Worm (Caenorhabditis elegans): ENCODE data around the gene unc-97.

unc-97 gene

DNA sequence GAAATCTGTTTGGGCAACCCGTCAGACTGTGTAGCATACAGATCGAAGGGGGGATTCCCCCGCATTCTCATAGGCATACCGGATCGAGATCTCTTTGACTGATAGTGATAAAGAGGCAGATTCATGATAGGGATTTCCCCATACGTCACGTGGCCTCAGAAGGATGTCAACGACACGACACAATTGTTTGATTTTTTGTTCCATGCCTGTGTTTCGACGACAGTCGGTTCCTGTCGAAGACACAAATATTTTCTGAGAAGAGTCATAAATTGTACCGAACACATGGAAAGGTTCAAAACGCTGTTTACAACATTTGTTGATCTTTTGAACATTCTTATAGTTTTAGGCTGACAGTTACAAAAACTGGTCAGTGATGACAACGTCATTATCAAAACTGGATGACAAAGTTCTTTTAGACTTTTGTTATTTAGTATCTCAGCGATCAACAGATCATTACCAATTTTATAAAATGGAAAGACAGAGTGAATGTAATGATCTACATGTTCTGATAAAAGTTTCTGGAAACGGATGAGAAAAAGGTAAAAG lies 35.6 kb downstream of the unc-97 start:
- TF ChIP-seq unc-62 (GFP tag; optimal IDR thresholded peaks at IDR 0.05) = no peak

ce11 chrX:5629941-5630340 lies 37.0 kb downstream of the unc-97 start, which contains the start of gene argn-1:
Gene argn-1 (plus strand): TSS chrX:5630023.
- TF ChIP-seq unc-62 (GFP tag; optimal IDR thresholded peaks at IDR 0.05) = no peak

DNA sequence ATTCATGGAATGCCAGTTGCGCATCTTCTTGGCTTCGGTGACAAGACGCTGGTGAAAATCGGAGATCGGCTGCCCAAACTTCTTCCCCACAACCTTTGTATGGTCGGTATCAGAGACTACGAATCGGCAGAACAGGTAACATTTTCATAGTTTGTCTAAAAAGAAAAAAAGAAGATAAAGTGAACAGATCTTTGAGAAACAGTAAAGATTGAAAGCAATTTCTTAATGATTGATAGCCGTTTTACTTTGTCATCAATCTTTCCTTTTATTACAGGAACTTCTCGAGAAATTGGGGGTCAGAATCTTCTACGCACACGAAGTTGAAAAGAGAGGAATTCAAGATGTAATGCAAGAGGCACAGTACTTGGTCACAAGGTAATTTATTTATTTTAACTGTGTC lies 38.1 kb downstream of the unc-97 start:
- no peak for TF ChIP-seq unc-62 (GFP tag; optimal IDR thresholded peaks at IDR 0.05)

DNA sequence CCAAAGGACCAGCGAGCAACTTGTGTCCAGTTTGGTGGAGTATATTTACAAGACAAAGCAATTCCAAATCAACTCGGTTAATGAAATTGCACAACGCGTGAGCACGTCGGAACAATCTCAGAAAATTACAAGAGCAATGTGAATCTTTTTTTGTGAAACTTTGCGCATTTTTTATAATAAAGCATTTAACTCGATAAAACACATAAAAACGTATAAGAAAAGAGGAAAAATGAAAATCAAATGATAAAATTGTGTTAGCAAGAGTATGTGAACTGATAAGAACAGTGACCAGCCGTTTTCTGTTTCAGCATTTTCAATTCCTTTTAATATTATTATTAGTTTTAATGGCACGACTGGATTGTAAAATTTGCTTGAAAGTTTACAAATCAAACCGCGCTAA lies 38.7 kb downstream of the unc-97 start, which contains the start of gene T22B7.8:
TSS of gene T22B7.8 (plus strand) at position 301 of the 400 bp plus-strand sequence.
- no peak for TF ChIP-seq unc-62 (GFP tag; optimal IDR thresholded peaks at IDR 0.05)

ce11 chrX:5639562-5639961 lies 46.6 kb downstream of the unc-97 start:
- TF ChIP-seq unc-62 (GFP tag; optimal IDR thresholded peaks at IDR 0.05) = no peak

ce11 chrX:5641315-5641714 lies 48.4 kb downstream of the unc-97 start, which contains the start of gene T22B7.4:
Gene T22B7.4 (minus strand): TSS chrX:5641415.
- TF ChIP-seq unc-62 (GFP tag; optimal IDR thresholded peaks at IDR 0.05) = no peak

DNA sequence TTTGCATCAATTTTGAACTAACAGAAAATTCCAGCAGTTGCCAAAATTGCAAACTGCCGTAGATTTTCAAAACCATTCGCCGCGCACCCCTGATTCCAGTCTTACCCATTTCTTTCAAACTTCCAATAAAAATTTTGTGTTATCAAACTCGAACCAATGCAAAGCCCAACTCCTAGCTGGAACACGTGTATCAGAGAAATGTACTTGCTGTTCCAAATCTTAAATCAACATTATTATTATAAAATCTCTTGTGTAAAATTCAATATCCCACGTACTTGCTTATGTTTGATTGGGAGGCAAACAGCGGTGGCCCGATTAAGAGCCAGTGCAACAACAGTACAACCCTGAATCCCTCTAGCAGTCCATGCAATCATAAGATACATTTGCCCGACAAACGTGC lies 51.2 kb downstream of the unc-97 start:
- TF ChIP-seq unc-62 (GFP tag; optimal IDR thresholded peaks at IDR 0.05) = no peak

Data from whole organism, dauer.